Fruit fly (Drosophila melanogaster) whole organism: ENCODE results near the gene Der-1.

Experiments used
- CG8478 ChIP-seq: fragments of >200 bp; optimal IDR thresholded peaks from 2 replicates; lab custom pipeline; 2018; ENCODE audit warnings: inconsistent platforms
- Dll ChIP-seq: fragments of >200 bp; optimal IDR thresholded peaks from 2 replicates; lab custom pipeline; 2017
- EcR ChIP-seq, 2 experiments: fragments of >200 bp; optimal IDR thresholded peaks; 2 replicates each; lab custom pipeline; 2017; ENCODE audit warnings: missing biosample characterization in 2 of 2, missing genetic modification characterization in 2 of 2, missing genetic modification reagents in 2 of 2
- pan ChIP-seq: fragments of >200 bp; optimal IDR thresholded peaks from 2 replicates; lab custom pipeline; 2017
- psq ChIP-seq: fragments of >200 bp; optimal IDR thresholded peaks from 2 replicates; lab custom pipeline; 2017
- usp ChIP-seq: fragments of >200 bp; optimal IDR thresholded peaks from 2 replicates; lab custom pipeline; 2017; ENCODE audit warnings: missing biosample characterization, missing genetic modification characterization, mixed read lengths

dm6 chr2L:1947959-1948358 is 25.8 kb upstream of the Der-1 start:
- TF ChIP-seq CG8478 (lab: Kevin White, UChicago): no peak
- TF ChIP-seq Dll (lab: Kevin White, UChicago): no peak
- TF ChIP-seq psq (lab: Kevin White, UChicago): no peak
- no peak for TF ChIP-seq EcR (GFP tag; optimal IDR thresholded peaks at IDR 0.05; lab: Kevin White, UChicago)
- TF ChIP-seq usp (GFP tag; lab: Kevin White, UChicago): no peak
- TF ChIP-seq pan (lab: Kevin White, UChicago): no peak
